Worm (Caenorhabditis elegans) whole organism, young adult: ENCODE data around the gene ZK402.5.
"Not testable (repeated sequence)": the region's sequence is repeated elsewhere in the genome, so short reads cannot be mapped to it uniquely, and the experiment has no call there.

Source experiments
- B0019.2 ChIP-seq: fragments of 200-800 bp; sonication (Bioruptor generic); conservative IDR thresholded peaks from 2 replicates; pipeline ENCODE4 v1.3.6; 2022; ENCODE audit warnings: missing genetic modification reagents, missing genetic modification characterization, missing compliant biosample characterization
- C17E4.6 ChIP-seq: fragments of 200-800 bp; sonication (Bioruptor generic); IDR thresholded peaks from 2 replicates; pipeline ENCODE4 v1.3.6; 2022; ENCODE audit warnings: missing genetic modification reagents, missing genetic modification characterization, missing compliant biosample characterization
- D2030.7 ChIP-seq: fragments of 200-800 bp; sonication (Bioruptor generic); IDR thresholded peaks from 2 replicates; pipeline ENCODE4 v1.3.6; 2022; ENCODE audit warnings: missing genetic modification reagents, missing genetic modification characterization, missing compliant biosample characterization
- F33H1.4 ChIP-seq: fragments of 200-800 bp; sonication (Bioruptor generic); IDR thresholded peaks from 2 replicates; pipeline ENCODE4 v1.3.6; 2022; ENCODE audit warnings: missing genetic modification reagents, missing genetic modification characterization, missing compliant biosample characterization
- F37B4.10 ChIP-seq: fragments of 200-800 bp; sonication (Bioruptor generic); IDR thresholded peaks from 2 replicates; pipeline ENCODE4 v1.3.6; 2022; ENCODE audit warnings: missing genetic modification characterization, missing compliant biosample characterization
- F39B2.1 ChIP-seq: fragments of 200-800 bp; sonication (Bioruptor generic); IDR thresholded peaks from 2 replicates; pipeline ENCODE4 v1.3.6; 2022; ENCODE audit warnings: missing genetic modification reagents, missing genetic modification characterization, missing compliant biosample characterization
- K11D2.4 ChIP-seq: fragments of 200-800 bp; sonication (Bioruptor generic); IDR thresholded peaks from 2 replicates; pipeline ENCODE4 v1.3.6; 2022; ENCODE audit warnings: missing genetic modification reagents, missing genetic modification characterization, missing compliant biosample characterization
- Y53F4B.3 ChIP-seq: fragments of 200-800 bp; sonication (Bioruptor generic); IDR thresholded peaks from 2 replicates; pipeline ENCODE4 v1.3.6; 2022; ENCODE audit warnings: missing genetic modification reagents, missing genetic modification characterization, missing compliant biosample characterization
- Y53G8AR.9 ChIP-seq: fragments of 200-800 bp; sonication (Bioruptor generic); conservative IDR thresholded peaks from 2 replicates; pipeline ENCODE4 v1.3.6; 2022; ENCODE audit warnings: missing genetic modification reagents, missing genetic modification characterization, missing compliant biosample characterization
- Y56A3A.18 ChIP-seq: fragments of 200-800 bp; sonication (Bioruptor generic); IDR thresholded peaks from 2 replicates; pipeline ENCODE4 v1.3.6; 2022; ENCODE audit warnings: missing genetic modification reagents, missing genetic modification characterization, missing compliant biosample characterization
- Y67H2A.10 ChIP-seq: fragments of 200-800 bp; sonication (Bioruptor generic); conservative IDR thresholded peaks from 2 replicates; pipeline ENCODE4 v1.3.6; 2022; ENCODE audit warnings: missing genetic modification reagents, missing genetic modification characterization, missing compliant biosample characterization
- Y79H2A.3 ChIP-seq: fragments of 200-800 bp; sonication (Bioruptor generic); conservative IDR thresholded peaks from 2 replicates; pipeline ENCODE4 v1.3.6; 2022; ENCODE audit warnings: missing genetic modification reagents, missing genetic modification characterization, missing compliant biosample characterization
- Y95B8A.8 ChIP-seq: fragments of 200-800 bp; sonication (Bioruptor generic); IDR thresholded peaks from 2 replicates; pipeline ENCODE4 v1.3.6; 2022; ENCODE audit warnings: missing genetic modification reagents, missing genetic modification characterization, missing compliant biosample characterization
- aptf-2 ChIP-seq: fragments of 200-800 bp; sonication (Bioruptor generic); conservative IDR thresholded peaks from 2 replicates; pipeline ENCODE4 v1.3.6; 2022; ENCODE audit warnings: missing genetic modification reagents, missing genetic modification characterization, missing compliant biosample characterization
- aptf-3 ChIP-seq: fragments of 200-800 bp; sonication (Bioruptor generic); IDR thresholded peaks from 2 replicates; pipeline ENCODE4 v1.3.6; 2022; ENCODE audit warnings: missing genetic modification characterization, missing compliant biosample characterization
- attf-3 ChIP-seq: fragments of 200-800 bp; sonication (Bioruptor generic); conservative IDR thresholded peaks from 2 replicates; pipeline ENCODE4 v1.3.6; 2022; ENCODE audit warnings: missing genetic modification reagents, missing genetic modification characterization, missing compliant biosample characterization
- attf-6 ChIP-seq: fragments of 200-800 bp; sonication (Bioruptor generic); IDR thresholded peaks from 2 replicates; pipeline ENCODE4 v1.3.6; 2022; ENCODE audit warnings: missing genetic modification reagents, missing genetic modification characterization, missing compliant biosample characterization
- bed-1 ChIP-seq: fragments of 200-800 bp; sonication (Bioruptor generic); IDR thresholded peaks from 2 replicates; pipeline ENCODE4 v1.3.6; 2022; ENCODE audit warnings: missing genetic modification reagents, missing genetic modification characterization, missing compliant biosample characterization
- cebp-1 ChIP-seq, 2 experiments: fragments of 200-800 bp in 1 of 2; sonication (Bioruptor generic) in 1 of 2; sonication (generic microtip) in 1 of 2; IDR thresholded peaks in 1 of 2; optimal IDR thresholded peaks in 1 of 2; 2 replicates each; pipeline versions ENCODE4 v1.3.6 to Lab custom; 2017 to 2022; ENCODE audit warnings: missing compliant biosample characterization in 2 of 2, missing genetic modification characterization in 2 of 2, mild to moderate bottlenecking in 1 of 2, missing genetic modification reagents in 1 of 2, moderate library complexity in 1 of 2
- cebp-2 ChIP-seq: fragments of 200-800 bp; sonication (Bioruptor generic); IDR thresholded peaks from 2 replicates; pipeline ENCODE4 v1.3.6; 2022; ENCODE audit warnings: missing genetic modification characterization, missing compliant biosample characterization
- ceh-100 ChIP-seq: fragments of 200-800 bp; sonication (Bioruptor generic); IDR thresholded peaks from 2 replicates; pipeline ENCODE4 v1.3.6; 2022; ENCODE audit warnings: missing genetic modification reagents, missing genetic modification characterization, missing compliant biosample characterization
- ceh-40 ChIP-seq: fragments of 200-800 bp; sonication (Bioruptor generic); IDR thresholded peaks from 2 replicates; pipeline ENCODE4 v1.3.6; 2022; ENCODE audit warnings: missing genetic modification characterization, missing compliant biosample characterization
- ceh-58 ChIP-seq: fragments of 200-800 bp; sonication (Bioruptor generic); IDR thresholded peaks from 2 replicates; pipeline ENCODE4 v1.3.6; 2022; ENCODE audit warnings: missing genetic modification characterization, missing compliant biosample characterization
- ceh-91 ChIP-seq: fragments of 200-800 bp; sonication (Bioruptor generic); IDR thresholded peaks from 2 replicates; pipeline ENCODE4 v1.3.6; 2022; ENCODE audit warnings: missing genetic modification reagents, missing genetic modification characterization, missing compliant biosample characterization
- dox-1 ChIP-seq: fragments of 200-800 bp; sonication (Bioruptor generic); IDR thresholded peaks from 2 replicates; pipeline ENCODE4 v1.3.6; 2022; ENCODE audit warnings: missing genetic modification reagents, missing genetic modification characterization, missing compliant biosample characterization
- egl-18 ChIP-seq: fragments of 200-800 bp; sonication (Bioruptor generic); IDR thresholded peaks from 2 replicates; pipeline ENCODE4 v1.3.6; 2022; ENCODE audit warnings: missing genetic modification reagents, missing genetic modification characterization, missing compliant biosample characterization
- egl-44 ChIP-seq: fragments of 200-800 bp; sonication (Bioruptor generic); IDR thresholded peaks from 2 replicates; pipeline ENCODE4 v1.3.6; 2022; ENCODE audit warnings: missing genetic modification reagents, missing genetic modification characterization, missing compliant biosample characterization
- egrh-3 ChIP-seq: fragments of 200-800 bp; sonication (Bioruptor generic); IDR thresholded peaks from 2 replicates; pipeline ENCODE4 v1.3.6; 2022; ENCODE audit warnings: missing genetic modification reagents, missing genetic modification characterization, missing compliant biosample characterization
- ekl-4 ChIP-seq: fragments of 200-800 bp; sonication (Bioruptor generic); IDR thresholded peaks from 2 replicates; pipeline ENCODE4 v1.3.6; 2022; ENCODE audit warnings: missing genetic modification reagents, missing genetic modification characterization, missing compliant biosample characterization
- hmg-20 ChIP-seq: fragments of 200-800 bp; sonication (Bioruptor generic); IDR thresholded peaks from 2 replicates; pipeline ENCODE4 v1.3.6; 2022; ENCODE audit warnings: missing genetic modification reagents, missing genetic modification characterization, missing compliant biosample characterization
- hsf-1 ChIP-seq: fragments of 200-800 bp; sonication (Bioruptor generic); IDR thresholded peaks from 2 replicates; pipeline ENCODE4 v1.3.6; 2022; ENCODE audit warnings: missing genetic modification reagents, missing genetic modification characterization, missing compliant biosample characterization
- lag-1 ChIP-seq: fragments of 200-800 bp; sonication (Bioruptor generic); IDR thresholded peaks from 2 replicates; pipeline ENCODE4 v1.3.6; 2022; ENCODE audit warnings: missing genetic modification reagents, missing genetic modification characterization, missing compliant biosample characterization
- let-526 ChIP-seq: fragments of 200-800 bp; sonication (Bioruptor generic); IDR thresholded peaks from 2 replicates; pipeline ENCODE4 v1.3.6; 2022; ENCODE audit warnings: missing genetic modification reagents, missing genetic modification characterization, missing compliant biosample characterization
- lin-26 ChIP-seq: fragments of 200-800 bp; sonication (Bioruptor generic); IDR thresholded peaks from 2 replicates; pipeline ENCODE4 v1.3.6; 2022; ENCODE audit warnings: missing genetic modification reagents, missing genetic modification characterization, missing compliant biosample characterization
- madf-3 ChIP-seq: fragments of 200-800 bp; sonication (Bioruptor generic); IDR thresholded peaks from 2 replicates; pipeline ENCODE4 v1.3.6; 2022; ENCODE audit warnings: missing genetic modification reagents, missing genetic modification characterization, missing compliant biosample characterization
- madf-6 ChIP-seq: fragments of 200-800 bp; sonication (Bioruptor generic); IDR thresholded peaks from 2 replicates; pipeline ENCODE4 v1.3.6; 2022; ENCODE audit warnings: missing genetic modification reagents, missing genetic modification characterization, missing compliant biosample characterization
- madf-8 ChIP-seq: fragments of 200-800 bp; sonication (Bioruptor generic); conservative IDR thresholded peaks from 2 replicates; pipeline ENCODE4 v1.3.6; 2022; ENCODE audit warnings: missing genetic modification reagents, missing genetic modification characterization, missing compliant biosample characterization
- mcd-1 ChIP-seq: fragments of 200-800 bp; sonication (Bioruptor generic); IDR thresholded peaks from 2 replicates; pipeline ENCODE4 v1.3.6; 2022; ENCODE audit warnings: missing genetic modification reagents, missing genetic modification characterization, missing compliant biosample characterization
- nfya-2 ChIP-seq: fragments of 200-800 bp; sonication (Bioruptor generic); IDR thresholded peaks from 2 replicates; pipeline ENCODE4 v1.3.6; 2022; ENCODE audit warnings: missing genetic modification reagents, missing genetic modification characterization, missing compliant biosample characterization
- nfyb-1 ChIP-seq: fragments of 200-800 bp; sonication (Bioruptor generic); IDR thresholded peaks from 2 replicates; pipeline ENCODE4 v1.3.6; 2022; ENCODE audit warnings: missing genetic modification reagents, missing genetic modification characterization, missing compliant biosample characterization
- nhr-120 ChIP-seq: fragments of 200-800 bp; sonication (Bioruptor generic); IDR thresholded peaks from 2 replicates; pipeline ENCODE4 v1.3.6; 2022; ENCODE audit warnings: missing genetic modification characterization, missing compliant biosample characterization
- pbrm-1 ChIP-seq: fragments of 200-800 bp; sonication (Bioruptor generic); IDR thresholded peaks from 2 replicates; pipeline ENCODE4 v1.3.6; 2022; ENCODE audit warnings: missing genetic modification reagents, missing genetic modification characterization, missing compliant biosample characterization
- rcor-1 ChIP-seq: fragments of 200-800 bp; sonication (Bioruptor generic); IDR thresholded peaks from 2 replicates; pipeline ENCODE4 v1.3.6; 2022; ENCODE audit warnings: missing genetic modification reagents, missing genetic modification characterization, missing compliant biosample characterization
- ztf-25 ChIP-seq: fragments of 200-800 bp; sonication (Bioruptor generic); IDR thresholded peaks from 2 replicates; pipeline ENCODE4 v1.3.6; 2022; ENCODE audit warnings: missing genetic modification reagents, missing genetic modification characterization, missing compliant biosample characterization
- ztf-28 ChIP-seq: fragments of 200-800 bp; sonication (Bioruptor generic); IDR thresholded peaks from 2 replicates; pipeline ENCODE4 v1.3.6; 2022; ENCODE audit warnings: missing genetic modification reagents, missing genetic modification characterization, missing compliant biosample characterization
- ztf-6 ChIP-seq: fragments of 200-800 bp; sonication (Bioruptor generic); IDR thresholded peaks from 2 replicates; pipeline ENCODE4 v1.3.6; 2022; ENCODE audit warnings: missing genetic modification reagents, missing genetic modification characterization, missing compliant biosample characterization

The ZK402.5 gene

ce11 chrX:1375071-1375470 is 26.1 kb downstream of the ZK402.5 start:
- peak; percentile 100 for TF ChIP-seq let-526
- peak; percentile 100 for TF ChIP-seq dox-1 (GFP tag; lab: Robert Waterston, UW)
- TF ChIP-seq nhr-120 = peak; percentile 94; the same call in 1 of the 2 replicates
- TF ChIP-seq nfya-2 = peak; percentile 95
- TF ChIP-seq cebp-2 (GFP tag; lab: Robert Waterston, UW) = peak; percentile 93
- peak; percentile 99 for TF ChIP-seq attf-6 (GFP tag; lab: Robert Waterston, UW)
- TF ChIP-seq Y53G8AR.9 (GFP tag; lab: Robert Waterston, UW) = peak; percentile 95
- peak; percentile 96 for TF ChIP-seq nfyb-1 (GFP tag; lab: Robert Waterston, UW)
- peak; percentile 91 for TF ChIP-seq madf-6
- peak; percentile 99 for TF ChIP-seq D2030.7 (GFP tag; lab: Robert Waterston, UW)
- peak; percentile 84 for TF ChIP-seq lin-26 (GFP tag; lab: Robert Waterston, UW)
- TF ChIP-seq egl-18 (GFP tag; lab: Robert Waterston, UW) = peak; percentile 97
- TF ChIP-seq F39B2.1 (GFP tag; lab: Robert Waterston, UW) = peak; percentile 95
- TF ChIP-seq aptf-3 (GFP tag; lab: Robert Waterston, UW) = peak; percentile 100
- TF ChIP-seq ceh-100 (GFP tag; lab: Robert Waterston, UW) = peak; percentile 89
- TF ChIP-seq Y53F4B.3 (GFP tag; lab: Robert Waterston, UW) = peak; percentile 98
- TF ChIP-seq ztf-28 (GFP tag; lab: Robert Waterston, UW) = peak; percentile 82; the same call in 1 of the 2 replicates
- peak; percentile 97 for TF ChIP-seq madf-3 (GFP tag; lab: Robert Waterston, UW)
- peak; percentile 91 for TF ChIP-seq aptf-2 (GFP tag; lab: Robert Waterston, UW)
- peak; percentile 96 for TF ChIP-seq pbrm-1
- peak; percentile 100 for TF ChIP-seq hsf-1 (GFP tag; lab: Robert Waterston, UW)
- TF ChIP-seq rcor-1 = peak; percentile 99
- peak; percentile 61 for TF ChIP-seq mcd-1
- TF ChIP-seq lag-1 (GFP tag; lab: Robert Waterston, UW) = peak; percentile 93
- TF ChIP-seq K11D2.4 (GFP tag; lab: Robert Waterston, UW) = peak; percentile 75
- TF ChIP-seq Y56A3A.18 = peak; percentile 99
- peak; percentile 94 for TF ChIP-seq Y67H2A.10
- peak; percentile 63 for TF ChIP-seq attf-3 (GFP tag; lab: Robert Waterston, UW)
- peak; percentile 99 for TF ChIP-seq Y95B8A.8 (GFP tag; lab: Robert Waterston, UW)
- TF ChIP-seq madf-8 (GFP tag; lab: Robert Waterston, UW) = peak; percentile 70
- TF ChIP-seq ekl-4 (GFP tag; lab: Robert Waterston, UW) = peak; percentile 98
- peak; percentile 31; the same call in 1 of the 2 replicates for TF ChIP-seq hmg-20 (GFP tag; lab: Robert Waterston, UW)
- peak; percentile 98 for TF ChIP-seq egl-44 (GFP tag; lab: Robert Waterston, UW)
- peak; percentile 99 for TF ChIP-seq Y79H2A.3 (GFP tag; lab: Robert Waterston, UW)
- TF ChIP-seq egrh-3 (GFP tag; lab: Robert Waterston, UW) = peak; percentile 96
- TF ChIP-seq B0019.2 = peak; percentile 98
- TF ChIP-seq F37B4.10 (GFP tag; lab: Robert Waterston, UW) = peak; percentile 95; the same call in 1 of the 2 replicates
- peak; percentile 99 for TF ChIP-seq bed-1 (GFP tag; lab: Robert Waterston, UW)
- TF ChIP-seq F33H1.4 = peak; percentile 72
- TF ChIP-seq ceh-58 = peak; percentile 98
- TF ChIP-seq ceh-91 = peak; percentile 85
- TF ChIP-seq cebp-1 (GFP tag; IDR thresholded peaks at IDR 0.05; lab: Robert Waterston, UW) = peak; percentile 91
- not testable (repeated sequence) for TF ChIP-seq cebp-1 (tag; optimal IDR thresholded peaks at IDR 0.05; lab: Kevin White, UChicago)
- TF ChIP-seq ceh-40 (GFP tag; lab: Robert Waterston, UW) = peak; percentile 97
- peak; percentile 92 for TF ChIP-seq C17E4.6 (GFP tag; lab: Robert Waterston, UW)
- TF ChIP-seq ztf-25 (GFP tag; lab: Robert Waterston, UW) = peak; percentile 97
- peak; percentile 97 for TF ChIP-seq ztf-6 (GFP tag; lab: Robert Waterston, UW)
- TF ChIP-seq, all 124 proteins: peak for 46; not testable (repeated sequence) for 78
